Fruit fly (Drosophila melanogaster): ENCODE data around the gene CG32572.
A peak's percentile ranks its signal among the peaks of the same experiment; 100 is the strongest.

CG32572 gene

DNA sequence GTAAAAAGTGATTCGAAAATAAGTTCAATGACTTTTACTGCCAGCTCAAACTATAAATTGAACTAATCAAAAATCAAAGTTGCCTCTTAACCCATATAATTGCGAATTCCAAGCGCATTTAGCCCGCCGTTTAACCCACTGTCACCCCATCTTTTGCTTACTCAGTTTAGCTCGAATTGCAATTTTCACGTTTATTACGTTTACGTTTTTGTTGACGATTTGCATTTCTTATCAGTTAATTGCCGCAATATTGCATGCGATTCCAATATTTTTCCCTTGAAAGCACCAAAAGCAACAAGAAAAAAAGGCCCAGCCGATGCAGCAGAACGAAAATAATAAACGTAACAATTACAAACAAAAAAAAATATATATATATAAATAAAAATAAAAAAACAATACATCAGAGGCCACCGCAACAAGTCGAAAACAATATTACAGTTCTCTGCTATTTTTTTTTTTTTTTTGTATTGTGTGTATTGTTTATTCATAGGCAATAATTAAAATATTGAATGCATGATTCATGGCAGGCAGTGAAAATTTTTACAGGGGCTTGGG lies 2.7 kb upstream of the CG32572 start:
- TF ChIP-seq Hnf4 (GFP tag; optimal IDR thresholded peaks at IDR 0.05) (no peak), Hr78 (GFP tag; optimal IDR thresholded peaks at IDR 0.05) (no peak), CG9705 (GFP tag; optimal IDR thresholded peaks at IDR 0.05) (no peak), woc (GFP tag; optimal IDR thresholded peaks at IDR 0.05) (no peak), Abd-B (GFP tag; optimal IDR thresholded peaks at IDR 0.05) (no peak), OdsH (GFP tag; optimal IDR thresholded peaks at IDR 0.05) (no peak), Mio (GFP tag; optimal IDR thresholded peaks at IDR 0.05) (no peak), sv (GFP tag; optimal IDR thresholded peaks at IDR 0.05) (no peak), Dif (GFP tag; optimal IDR thresholded peaks at IDR 0.05; ENCODE audit: partially characterized antibody) (no peak), brk (GFP tag; optimal IDR thresholded peaks at IDR 0.05) (no peak)

DNA sequence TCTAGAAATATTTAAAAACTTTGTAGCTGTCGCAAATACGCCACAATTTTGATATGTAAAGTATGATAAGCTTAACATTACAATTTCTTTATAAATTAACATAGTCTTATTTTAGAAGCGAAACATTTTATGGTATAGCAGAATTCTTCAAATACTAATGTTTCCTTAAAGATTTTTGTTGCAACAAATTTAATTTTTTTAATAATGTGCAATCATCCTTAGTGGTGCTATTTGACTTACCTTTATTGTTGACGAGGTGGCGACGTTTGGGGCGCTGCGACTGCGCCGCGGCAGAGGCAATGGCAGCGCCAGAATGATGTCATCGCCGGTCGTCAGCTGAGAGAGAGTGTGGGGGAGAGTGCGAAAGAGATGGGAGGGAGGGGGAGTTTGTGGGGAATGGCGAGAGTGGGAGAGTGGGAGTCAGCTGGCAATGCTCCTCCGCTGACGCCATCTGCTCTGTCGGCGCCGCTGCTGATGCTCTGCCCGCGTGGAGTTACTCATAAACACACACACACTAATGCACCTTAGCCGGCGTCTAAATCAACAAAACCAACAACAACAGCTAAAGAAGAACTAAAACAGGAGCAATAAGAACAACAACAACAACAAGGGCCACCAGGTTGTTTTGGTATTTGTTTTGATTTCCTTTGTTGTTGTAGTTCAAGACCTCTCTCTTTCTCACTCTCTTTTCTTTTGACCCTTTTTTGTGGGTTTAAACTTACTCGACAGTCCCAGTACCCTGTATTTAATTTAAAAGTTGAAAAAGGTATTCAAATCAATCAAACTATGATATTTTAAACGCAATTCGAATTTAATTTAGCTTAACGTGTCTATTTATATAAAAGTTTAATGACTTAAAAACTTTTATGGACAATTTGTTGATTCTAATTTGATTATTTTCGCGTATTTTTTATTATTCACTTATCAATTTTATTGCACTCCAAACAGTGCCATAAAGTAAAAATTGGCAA lies 2.5 kb downstream of the CG32572 start:
- peak; percentile 56 for TF ChIP-seq br (GFP tag; optimal IDR thresholded peaks at IDR 0.05)
- no peak for TF ChIP-seq CG9705 (GFP tag; optimal IDR thresholded peaks at IDR 0.05)
- TF ChIP-seq OdsH (GFP tag; optimal IDR thresholded peaks at IDR 0.05): peak; percentile 72
- peak; percentile 40 for TF ChIP-seq CrebA (GFP tag; optimal IDR thresholded peaks at IDR 0.05; ENCODE audit: borderline replicate concordance)
- no peak for TF ChIP-seq jim (GFP tag; optimal IDR thresholded peaks at IDR 0.05)
- peak; percentile 31 to 42 for TF ChIP-seq dl (GFP tag; optimal IDR thresholded peaks at IDR 0.05; ENCODE audit: insufficient read depth in 1 of 2, partially characterized antibody in 2 of 2)
- TF ChIP-seq dmrt93B (GFP tag; optimal IDR thresholded peaks at IDR 0.05): peak; percentile 40
- TF ChIP-seq Abd-B (GFP tag; optimal IDR thresholded peaks at IDR 0.05): no peak
- no peak for TF ChIP-seq sage (GFP tag; optimal IDR thresholded peaks at IDR 0.05)
- peak; percentile 19 for TF ChIP-seq brk (GFP tag; optimal IDR thresholded peaks at IDR 0.05)
- peak in 1 of 2 experiments; percentile 64 for TF ChIP-seq foxo (GFP tag; optimal IDR thresholded peaks at IDR 0.05)
- TF ChIP-seq ey (GFP tag; optimal IDR thresholded peaks at IDR 0.05): peak; percentile 80
- peak; percentile 74 for TF ChIP-seq sv (GFP tag; optimal IDR thresholded peaks at IDR 0.05)
- no peak for TF ChIP-seq usp (GFP tag; optimal IDR thresholded peaks at IDR 0.05)
- peak; percentile 43 for TF ChIP-seq woc (GFP tag; optimal IDR thresholded peaks at IDR 0.05)
- no peak for TF ChIP-seq Myc (optimal IDR thresholded peaks at IDR 0.05)
- TF ChIP-seq Dfd (GFP tag; optimal IDR thresholded peaks at IDR 0.05): no peak
- TF ChIP-seq Hr83 (GFP tag; optimal IDR thresholded peaks at IDR 0.05; ENCODE audit: poor library complexity, severe bottlenecking): no peak
- TF ChIP-seq Vsx2 (GFP tag; optimal IDR thresholded peaks at IDR 0.05; ENCODE audit: partially characterized antibody): no peak
- TF ChIP-seq h (GFP tag; optimal IDR thresholded peaks at IDR 0.05): peak; percentile 59
- TF ChIP-seq pan (optimal IDR thresholded peaks at IDR 0.05): no peak
- no peak for TF ChIP-seq N (GFP tag; optimal IDR thresholded peaks at IDR 0.05)
- TF ChIP-seq Rel (GFP tag; optimal IDR thresholded peaks at IDR 0.05): no peak
- TF ChIP-seq Rel (tag; optimal IDR thresholded peaks at IDR 0.05): no peak
- peak; percentile 79 for TF ChIP-seq rgr (GFP tag; optimal IDR thresholded peaks at IDR 0.05)
- TF ChIP-seq CG32264 (GFP tag; optimal IDR thresholded peaks at IDR 0.05): no peak
- peak; percentile 30 for TF ChIP-seq Jra (GFP tag; optimal IDR thresholded peaks at IDR 0.05)
- TF ChIP-seq Dif (GFP tag; optimal IDR thresholded peaks at IDR 0.05; ENCODE audit: partially characterized antibody): peak; percentile 3
- peak; percentile 65 for TF ChIP-seq HLH106 (tag; optimal IDR thresholded peaks at IDR 0.05)
- TF ChIP-seq dsf (GFP tag; optimal IDR thresholded peaks at IDR 0.05; ENCODE audit: borderline replicate concordance): no peak
- TF ChIP-seq Mio (GFP tag; optimal IDR thresholded peaks at IDR 0.05): no peak
- TF ChIP-seq Hnf4 (GFP tag; optimal IDR thresholded peaks at IDR 0.05): peak; percentile 49
- peak; percentile 78 for TF ChIP-seq Sp1 (GFP tag; optimal IDR thresholded peaks at IDR 0.05)
- TF ChIP-seq fru (GFP tag; optimal IDR thresholded peaks at IDR 0.05): peak; percentile 68
- no peak for TF ChIP-seq Hr78 (GFP tag; optimal IDR thresholded peaks at IDR 0.05)
- TF ChIP-seq psq (GFP tag; optimal IDR thresholded peaks at IDR 0.05): peak; percentile 39
- no peak for TF ChIP-seq lola (GFP tag; optimal IDR thresholded peaks at IDR 0.05)
- TF ChIP-seq GATAd (GFP tag; optimal IDR thresholded peaks at IDR 0.05): no peak
- peak; percentile 31 for TF ChIP-seq tai (GFP tag; optimal IDR thresholded peaks at IDR 0.05)
